Fruit fly (Drosophila melanogaster) whole organism, embryonic: ENCODE measurements around the gene Wdr92.

ENCODE experiments used
- Atf-2 ChIP-seq: fragments of 200-800 bp; sonication (Bioruptor generic); optimal IDR thresholded peaks from 2 replicates; lab custom pipeline; 2016; ENCODE audit warnings: missing biosample characterization, missing genetic modification characterization
- Atf3 ChIP-seq: fragments of 200-800 bp; sonication (Bioruptor generic); optimal IDR thresholded peaks from 3 replicates; lab custom pipeline; 2016; ENCODE audit warnings: missing biosample characterization, missing genetic modification characterization
- Atf6 ChIP-seq: fragments of 200-800 bp; sonication (Bioruptor generic); IDR thresholded peaks from 2 replicates; pipeline ENCODE4 v1.3.6; 2022; ENCODE audit warnings: missing biosample characterization, missing genetic modification characterization
- Blimp-1 ChIP-seq: fragments of 200-800 bp; sonication (Bioruptor generic); optimal IDR thresholded peaks from 3 replicates; lab custom pipeline; 2018; ENCODE audit warnings: missing biosample characterization, missing genetic modification characterization, mild to moderate bottlenecking, moderate library complexity, missing genetic modification reagents
- CG10267 ChIP-seq: fragments of 200-800 bp; sonication (Bioruptor generic); optimal IDR thresholded peaks from 2 replicates; lab custom pipeline; 2018; ENCODE audit warnings: missing biosample characterization, mild to moderate bottlenecking, missing genetic modification characterization, moderate library complexity
- CG10321 ChIP-seq: fragments of 200-800 bp; sonication (Bioruptor generic); IDR thresholded peaks from 2 replicates; pipeline ENCODE4 v1.3.6; 2022; ENCODE audit warnings: missing biosample characterization, missing genetic modification characterization
- CG10543 ChIP-seq: fragments of 200-800 bp; sonication (Bioruptor generic); optimal IDR thresholded peaks from 3 replicates; lab custom pipeline; 2017; ENCODE audit warnings: missing biosample characterization, mild to moderate bottlenecking, missing genetic modification characterization, moderate library complexity
- CG10979 ChIP-seq: fragments of 200-800 bp; sonication (Bioruptor generic); optimal IDR thresholded peaks from 2 replicates; lab custom pipeline; 2018; ENCODE audit warnings: missing biosample characterization, mild to moderate bottlenecking, missing genetic modification characterization, moderate library complexity
- CG12744 ChIP-seq: fragments of 200-800 bp; sonication (Bioruptor generic); optimal IDR thresholded peaks from 2 replicates; lab custom pipeline; 2016; ENCODE audit warnings: missing biosample characterization, missing genetic modification characterization
- CG1603 ChIP-seq: fragments of 200-800 bp; sonication (Bioruptor generic); optimal IDR thresholded peaks from 2 replicates; lab custom pipeline; 2019; ENCODE audit warnings: missing biosample characterization, mild to moderate bottlenecking, missing genetic modification characterization, moderate library complexity
- CG17385 ChIP-seq: fragments of 200-800 bp; sonication (Bioruptor generic); optimal IDR thresholded peaks from 3 replicates; lab custom pipeline; 2018; ENCODE audit warnings: missing biosample characterization, mild to moderate bottlenecking, missing genetic modification characterization
- CG17802 ChIP-seq: fragments of 200-800 bp; sonication (Bioruptor generic); optimal IDR thresholded peaks from 2 replicates; lab custom pipeline; 2018; ENCODE audit warnings: missing biosample characterization, mild to moderate bottlenecking, missing genetic modification characterization, moderate library complexity
- CG6254 ChIP-seq: fragments of 200-800 bp; sonication (Bioruptor generic); optimal IDR thresholded peaks from 3 replicates; lab custom pipeline; 2017; ENCODE audit warnings: mild to moderate bottlenecking, missing biosample characterization, missing genetic modification reagents, missing genetic modification characterization
- CG7271 ChIP-seq: fragments of 200-800 bp; sonication (Bioruptor generic); optimal IDR thresholded peaks from 2 replicates; lab custom pipeline; 2018; ENCODE audit warnings: missing biosample characterization, mild to moderate bottlenecking, missing genetic modification characterization, moderate library complexity
- CG7839 ChIP-seq: fragments of 200-800 bp; sonication (Bioruptor generic); optimal IDR thresholded peaks from 3 replicates; lab custom pipeline; 2018; ENCODE audit warnings: missing biosample characterization, mild to moderate bottlenecking, missing genetic modification characterization, moderate library complexity
- CG8765 ChIP-seq: fragments of 200-800 bp; sonication (Bioruptor generic); IDR thresholded peaks from 2 replicates; pipeline ENCODE4 v1.3.6; 2022; ENCODE audit warnings: missing biosample characterization, missing genetic modification characterization
- Dbx ChIP-seq: fragments of 200-800 bp; sonication (Bioruptor generic); IDR thresholded peaks from 3 replicates; pipeline ENCODE4 v1.3.6; 2022; ENCODE audit warnings: missing biosample characterization, missing genetic modification characterization
- Eip74EF ChIP-seq, 2 experiments: fragments of 200-800 bp in 1 of 2; fragments of >200 bp in 1 of 2; sonication (Bioruptor generic) in 1 of 2; optimal IDR thresholded peaks; 2 replicates each; lab custom pipeline; 2017 to 2019; ENCODE audit warnings: missing biosample characterization in 2 of 2, missing genetic modification characterization in 2 of 2, mild to moderate bottlenecking in 1 of 2, moderate library complexity in 1 of 2
- Ets65A ChIP-seq: fragments of 200-800 bp; sonication (Bioruptor generic); peaks from one replicate; lab custom pipeline; 2016; ENCODE audit warnings: missing biosample characterization, missing genetic modification characterization
- Hsf ChIP-seq: fragments of 200-800 bp; sonication (Bioruptor generic); optimal IDR thresholded peaks from 3 replicates; lab custom pipeline; 2016; ENCODE audit warnings: missing biosample characterization, missing genetic modification characterization
- Lim3 ChIP-seq: fragments of 200-800 bp; sonication (Bioruptor generic); IDR thresholded peaks from 2 replicates; pipeline ENCODE4 v1.3.6; 2022; ENCODE audit warnings: missing biosample characterization, missing genetic modification characterization
- Mrtf ChIP-seq: fragments of 200-800 bp; sonication (Bioruptor generic); IDR thresholded peaks from 3 replicates; pipeline ENCODE4 v1.3.6; 2022; ENCODE audit warnings: missing biosample characterization, missing genetic modification characterization
- Nf-YB ChIP-seq: fragments of 200-800 bp; sonication (Bioruptor generic); optimal IDR thresholded peaks from 3 replicates; lab custom pipeline; 2019; ENCODE audit warnings: missing biosample characterization, mild to moderate bottlenecking, missing genetic modification characterization, moderate library complexity
- TFAM ChIP-seq: fragments of 200-800 bp; sonication (Bioruptor generic); optimal IDR thresholded peaks from 2 replicates; lab custom pipeline; 2017; ENCODE audit warnings: missing biosample characterization, missing genetic modification characterization, inconsistent platforms
- Xrp1 ChIP-seq: fragments of 200-800 bp; sonication (Bioruptor generic); IDR thresholded peaks from 2 replicates; pipeline ENCODE4 v1.3.6; 2022; ENCODE audit warnings: missing biosample characterization, missing genetic modification characterization
- ara ChIP-seq: fragments of 200-800 bp; sonication (Bioruptor generic); IDR thresholded peaks from 2 replicates; pipeline ENCODE4 v1.3.6; 2022; ENCODE audit warnings: missing biosample characterization, missing genetic modification characterization
- bigmax ChIP-seq: fragments of 200-800 bp; sonication (Bioruptor generic); optimal IDR thresholded peaks from 2 replicates; lab custom pipeline; 2018; ENCODE audit warnings: missing biosample characterization, mild to moderate bottlenecking, missing genetic modification characterization
- bsh ChIP-seq, 2 experiments: fragments of 200-800 bp; sonication (Bioruptor generic); optimal IDR thresholded peaks; 2 replicates each; lab custom pipeline; 2017 to 2018; ENCODE audit warnings: mild to moderate bottlenecking in 2 of 2, missing biosample characterization in 2 of 2, missing genetic modification characterization in 2 of 2, moderate library complexity in 1 of 2
- ci ChIP-seq: fragments of 200-800 bp; sonication (Bioruptor generic); IDR thresholded peaks from 3 replicates; pipeline ENCODE4 v1.3.6; 2022; ENCODE audit warnings: missing biosample characterization, missing genetic modification characterization
- dati ChIP-seq: fragments of 200-800 bp; sonication (Bioruptor generic); IDR thresholded peaks from 2 replicates; pipeline ENCODE4 v1.3.6; 2022; ENCODE audit warnings: missing biosample characterization, missing genetic modification characterization
- dmrt11E ChIP-seq: fragments of 200-800 bp; sonication (Bioruptor generic); optimal IDR thresholded peaks from 3 replicates; lab custom pipeline; 2018; ENCODE audit warnings: missing biosample characterization, mild to moderate bottlenecking, missing genetic modification characterization, moderate library complexity
- ewg ChIP-seq: fragments of 200-800 bp; sonication (Bioruptor generic); optimal IDR thresholded peaks from 3 replicates; lab custom pipeline; 2017; ENCODE audit warnings: mild to moderate bottlenecking, missing biosample characterization, missing genetic modification reagents, missing genetic modification characterization
- fd64A ChIP-seq: fragments of 200-800 bp; sonication (Bioruptor generic); optimal IDR thresholded peaks from 3 replicates; lab custom pipeline; 2018; ENCODE audit warnings: missing biosample characterization, mild to moderate bottlenecking, missing genetic modification characterization
- grn ChIP-seq: fragments of 200-800 bp; sonication (Bioruptor generic); optimal IDR thresholded peaks from 3 replicates; lab custom pipeline; 2017; ENCODE audit warnings: missing biosample characterization, missing genetic modification characterization
- gsb ChIP-seq: fragments of 200-800 bp; sonication (Bioruptor generic); IDR thresholded peaks from 2 replicates; pipeline ENCODE4 v1.3.6; 2022; ENCODE audit warnings: missing biosample characterization, missing genetic modification characterization
- h ChIP-seq: fragments of >200 bp; optimal IDR thresholded peaks from 2 replicates; lab custom pipeline; 2017
- kni ChIP-seq: fragments of 200-800 bp; sonication (Bioruptor generic); optimal IDR thresholded peaks from 3 replicates; lab custom pipeline; 2017; ENCODE audit warnings: mild to moderate bottlenecking, missing biosample characterization, missing genetic modification reagents, missing genetic modification characterization
- oc ChIP-seq: fragments of 200-800 bp; sonication (Bioruptor generic); optimal IDR thresholded peaks from 2 replicates; lab custom pipeline; 2018; ENCODE audit warnings: missing biosample characterization, mild to moderate bottlenecking, missing genetic modification characterization, moderate library complexity
- peb ChIP-seq: fragments of 200-800 bp; sonication (Bioruptor generic); IDR thresholded peaks from 2 replicates; pipeline ENCODE4 v1.3.6; 2022; ENCODE audit warnings: missing biosample characterization, missing genetic modification characterization
- sc ChIP-seq, 3 experiments: fragments of >200 bp in 2 of 3; fragments of 200-800 bp in 1 of 3; sonication (Bioruptor generic) in 1 of 3; optimal IDR thresholded peaks; 2 replicates in 2 of 3; 3 replicates in 1 of 3; lab custom pipeline; 2017; ENCODE audit warnings: mild to moderate bottlenecking in 1 of 3, missing biosample characterization in 1 of 3, missing genetic modification characterization in 1 of 3, missing genetic modification reagents in 1 of 3
- sim ChIP-seq: fragments of 200-800 bp; sonication (Bioruptor generic); IDR thresholded peaks from 2 replicates; pipeline ENCODE4 v1.3.6; 2022; ENCODE audit warnings: missing biosample characterization, missing genetic modification characterization
- stc ChIP-seq: fragments of 200-800 bp; sonication (Bioruptor generic); IDR thresholded peaks from 2 replicates; pipeline ENCODE4 v1.3.6; 2022; ENCODE audit warnings: missing biosample characterization, missing genetic modification characterization
- trem ChIP-seq: fragments of 200-800 bp; optimal IDR thresholded peaks from 3 replicates; lab custom pipeline; 2019; ENCODE audit warnings: missing biosample characterization, mild to moderate bottlenecking, missing genetic modification characterization, moderate library complexity
- vnd ChIP-seq: fragments of 200-800 bp; sonication (Bioruptor generic); IDR thresholded peaks from 3 replicates; pipeline ENCODE4 v1.3.6; 2022; ENCODE audit warnings: missing biosample characterization, missing genetic modification characterization; ENCODE audit not compliant: partially characterized antibody
- vvl ChIP-seq: fragments of 200-800 bp; sonication (Bioruptor generic); IDR thresholded peaks from 2 replicates; pipeline ENCODE4 v1.3.6; 2022; ENCODE audit warnings: missing biosample characterization, missing genetic modification characterization
- zf30C ChIP-seq: fragments of 200-800 bp; sonication (Bioruptor generic); optimal IDR thresholded peaks from 3 replicates; lab custom pipeline; 2018; ENCODE audit warnings: missing biosample characterization, mild to moderate bottlenecking, missing genetic modification characterization

Wdr92 gene

dm6 chr3L:17933788-17934318 lies 25.9 kb downstream of the Wdr92 start (continued):
- TF ChIP-seq sc (optimal IDR thresholded peaks at IDR 0.05; lab: Kevin White, UChicago) (no peak), sc (GFP tag; optimal IDR thresholded peaks at IDR 0.05; lab: Kevin White, UChicago) (no peak), grn (GFP tag; lab: Kevin White, UChicago) (no peak), CG8765 (GFP tag; lab: Robert Waterston, UW) (no peak)

- no peak for TF ChIP-seq Atf-2 (GFP tag; lab: Kevin White, UChicago)
- peak; percentile 75 for TF ChIP-seq oc (tag; lab: Kevin White, UChicago)
- 0 out of 3 replicates have a peak, but pooled peaks have one; percentile 17 for TF ChIP-seq Mrtf (GFP tag; lab: Robert Waterston, UW)
- peak; percentile 20; the same call in 1 of the 2 replicates for TF ChIP-seq vvl
- TF ChIP-seq kni = peak; percentile 57
- TF ChIP-seq trem (tag; lab: Kevin White, UChicago) = no peak
- TF ChIP-seq Ets65A = peak; percentile 62
- peak; percentile 96 for TF ChIP-seq Blimp-1 (GFP tag; lab: Kevin White, UChicago)
- no peak for TF ChIP-seq ara
- TF ChIP-seq vnd (GFP tag; lab: Robert Waterston, UW) = 0 out of 3 replicates have a peak, but pooled peaks have one; percentile 36
- TF ChIP-seq CG12744 = no peak
- no peak for TF ChIP-seq TFAM (GFP tag; lab: Kevin White, UChicago)
Measured at dm6 chr3L:17935032-17935431, 27.1 kb downstream of the Wdr92 start.

- TF ChIP-seq zf30C (no peak), Dbx (no peak), Eip74EF (GFP tag; optimal IDR thresholded peaks at IDR 0.05; lab: Kevin White, UChicago) (peak in 1 of 2 experiments; percentile 8), CG17385 (GFP tag; lab: Kevin White, UChicago) (no peak), dmrt11E (tag; lab: Kevin White, UChicago) (peak; percentile 18), ci (GFP tag; lab: Robert Waterston, UW) (peak; percentile 43; the same call in 1 of the 3 replicates), gsb (GFP tag; lab: Robert Waterston, UW) (no peak), stc (GFP tag; lab: Robert Waterston, UW) (no peak), CG10543 (GFP tag; lab: Kevin White, UChicago) (no peak), Nf-YB (GFP tag; lab: Kevin White, UChicago) (peak; percentile 2), CG7839 (tag; lab: Kevin White, UChicago) (no peak), vvl (peak; percentile 25; the same call in 1 of the 2 replicates), kni (peak; percentile 81), Lim3 (GFP tag; lab: Robert Waterston, UW) (no peak), CG17802 (peak; percentile 16), CG1603 (tag; lab: Kevin White, UChicago) (peak; percentile 5), CG6254 (GFP tag; lab: Kevin White, UChicago) (peak; percentile 69), dati (GFP tag; lab: Robert Waterston, UW) (no peak), bigmax (GFP tag; lab: Kevin White, UChicago) (no peak), Atf6 (no peak), Hsf (GFP tag; lab: Kevin White, UChicago) (no peak), bsh (GFP tag; optimal IDR thresholded peaks at IDR 0.05; lab: Kevin White, UChicago) (peak in 1 of 2 experiments; percentile 72), CG7271 (tag; lab: Kevin White, UChicago) (peak; percentile 40), Atf3 (GFP tag; lab: Kevin White, UChicago) (no peak), peb (GFP tag; lab: Robert Waterston, UW) (no peak), CG10979 (tag; lab: Kevin White, UChicago) (peak; percentile 49), CG10267 (peak; percentile 13), h (lab: Kevin White, UChicago) (no peak), sim (peak; percentile 79), ewg (GFP tag; lab: Kevin White, UChicago) (peak; percentile 27), fd64A (GFP tag; lab: Kevin White, UChicago) (peak; percentile 46), CG10321 (GFP tag; lab: Robert Waterston, UW) (no peak), Xrp1 (0 out of 2 replicates have a peak, but pooled peaks have one; percentile 13)
Measured at dm6 chr3L:17937315-17937714, 29.4 kb downstream of the Wdr92 start.
